Worm (Caenorhabditis elegans) whole organism, L3 larva: ENCODE data around the gene sdz-10.

ENCODE experiments used
- ceh-28 ChIP-seq: fragments of 150-350 bp; optimal IDR thresholded peaks from 2 replicates; lab custom pipeline; 2014; ENCODE audit warnings: missing biosample characterization, missing genetic modification reagents, missing genetic modification characterization
- egl-5 ChIP-seq: fragments of 150-350 bp; optimal IDR thresholded peaks from 2 replicates; lab custom pipeline; 2017; ENCODE audit warnings: missing biosample characterization, missing genetic modification reagents, missing genetic modification characterization, inconsistent platforms
- nhr-28 ChIP-seq: fragments of 150-350 bp; optimal IDR thresholded peaks from 2 replicates; lab custom pipeline; 2014; ENCODE audit warnings: missing biosample characterization, missing genetic modification characterization
- ztf-4 ChIP-seq: fragments of 150-350 bp; optimal IDR thresholded peaks from 2 replicates; lab custom pipeline; 2014; ENCODE audit warnings: missing biosample characterization, missing genetic modification characterization

DNA sequence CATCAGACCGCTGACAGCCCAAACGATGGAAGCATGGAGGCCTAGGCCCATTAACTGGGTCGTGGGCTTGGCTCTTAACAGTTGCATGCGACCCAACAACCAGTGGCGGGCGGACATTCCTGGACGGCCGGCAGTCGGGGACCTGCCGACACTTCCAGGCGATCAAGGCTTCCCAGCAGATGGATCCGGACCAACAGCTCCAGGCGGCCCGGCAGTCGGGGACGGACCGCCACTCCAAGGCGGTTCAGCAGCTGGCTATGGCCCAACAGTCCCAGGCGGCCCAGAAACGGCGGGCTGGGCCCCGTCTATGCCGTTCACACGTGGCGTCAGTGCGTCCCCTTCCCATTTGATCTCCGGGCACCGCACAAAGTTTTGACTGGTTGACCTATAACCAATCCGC is 30.7 kb downstream of the sdz-10 start:
- TF ChIP-seq ztf-4 (no peak), ceh-28 (tag; lab: Kevin White, UChicago) (no peak), nhr-28 (tag; lab: Kevin White, UChicago) (no peak), egl-5 (tag; lab: Kevin White, UChicago) (no peak)
